Fruit fly (Drosophila melanogaster): ENCODE results near the gene TAF1B.

TAF1B gene

dm6 chr3R:10144103-10144998 is at the start of gene TAF1B, which contains the start of gene Invadolysin (continued):
- TF ChIP-seq CG17912 (GFP tag; optimal IDR thresholded peaks at IDR 0.05) (no peak), knrl (GFP tag; IDR thresholded peaks at IDR 0.05; ENCODE audit: partially characterized antibody) (peak; percentile 94), pfk (GFP tag; optimal IDR thresholded peaks at IDR 0.05) (no peak), CG4707 (GFP tag; optimal IDR thresholded peaks at IDR 0.05) (peak; percentile 62), pan (optimal IDR thresholded peaks at IDR 0.05) (no peak), pan (GFP tag; optimal IDR thresholded peaks at IDR 0.05 in 1 of 2, IDR thresholded peaks at IDR 0.05 in 1 of 2) (peak in 1 of 2 experiments; percentile 55), Mes4 (GFP tag; optimal IDR thresholded peaks at IDR 0.05) (peak; percentile 37), Vsx1 (GFP tag; optimal IDR thresholded peaks at IDR 0.05) (no peak), vnd (GFP tag; IDR thresholded peaks at IDR 0.05; ENCODE audit: partially characterized antibody) (peak; percentile 80), Atf-2 (GFP tag; optimal IDR thresholded peaks at IDR 0.05) (no peak), Usf (GFP tag; optimal IDR thresholded peaks at IDR 0.05) (no peak), klu (GFP tag; IDR thresholded peaks at IDR 0.05) (no peak; the same call in 1 of the 2 replicates), CG32532 (GFP tag; IDR thresholded peaks at IDR 0.05) (peak; percentile 54), CG3065 (GFP tag; optimal IDR thresholded peaks at IDR 0.05) (no peak), CG34224 (GFP tag; IDR thresholded peaks at IDR 0.05; ENCODE audit: partially characterized antibody) (peak; percentile 91), stwl (tag; optimal IDR thresholded peaks at IDR 0.05) (peak; percentile 80), Neu2 (GFP tag; optimal IDR thresholded peaks at IDR 0.05; ENCODE audit: borderline replicate concordance) (no peak), wdn (GFP tag; IDR thresholded peaks at IDR 0.05) (peak; percentile 13; the same call in 1 of the 2 replicates), ssp (GFP tag; IDR thresholded peaks at IDR 0.05) (no peak), CG6272 (GFP tag; IDR thresholded peaks at IDR 0.05) (peak; percentile 64), CG18599 (GFP tag; optimal IDR thresholded peaks at IDR 0.05) (peak; percentile 60), Ssrp (tag; optimal IDR thresholded peaks at IDR 0.05) (peak; percentile 39), Xrp1 (GFP tag; IDR thresholded peaks at IDR 0.05) (peak; percentile 66; the same call in 1 of the 2 replicates), CG13894 (tag; optimal IDR thresholded peaks at IDR 0.05) (peak; percentile 77), CG9876 (GFP tag; optimal IDR thresholded peaks at IDR 0.05) (no peak), CG2889 (GFP tag; IDR thresholded peaks at IDR 0.05) (no peak), ewg (GFP tag; optimal IDR thresholded peaks at IDR 0.05) (no peak), fd102C (GFP tag; optimal IDR thresholded peaks at IDR 0.05) (no peak), cas (GFP tag; IDR thresholded peaks at IDR 0.05) (peak; percentile 45; the same call in 1 of the 2 replicates), tna (GFP tag; IDR thresholded peaks at IDR 0.05; ENCODE audit: partially characterized antibody) (peak; percentile 80), slbo (GFP tag; IDR thresholded peaks at IDR 0.05) (peak; percentile 81), cg (GFP tag; optimal IDR thresholded peaks at IDR 0.05) (peak; percentile 85), Aef1 (GFP tag; IDR thresholded peaks at IDR 0.05) (0 out of 3 replicates have a peak, but pooled peaks have one; percentile 34), lilli (GFP tag; optimal IDR thresholded peaks at IDR 0.05) (peak; percentile 65), nmo (GFP tag; optimal IDR thresholded peaks at IDR 0.05) (peak; percentile 69), gro (GFP tag; optimal IDR thresholded peaks at IDR 0.05) (peak; percentile 50), da (GFP tag; optimal IDR thresholded peaks at IDR 0.05) (no peak), CG5953 (GFP tag; IDR thresholded peaks at IDR 0.05) (no peak), ftz-f1 (GFP tag; optimal IDR thresholded peaks at IDR 0.05) (peak; percentile 68), CrebB (tag; optimal IDR thresholded peaks at IDR 0.05) (peak; percentile 32), Asciz (GFP tag; optimal IDR thresholded peaks at IDR 0.05) (no peak), CG6791 (GFP tag; IDR thresholded peaks at IDR 0.05; ENCODE audit: partially characterized antibody) (peak; percentile 93), ac (GFP tag; optimal IDR thresholded peaks at IDR 0.05) (no peak), CG1792 (GFP tag; optimal IDR thresholded peaks at IDR 0.05) (no peak), Doc3 (GFP tag; IDR thresholded peaks at IDR 0.05; ENCODE audit: partially characterized antibody) (peak; percentile 90), CG2199 (GFP tag; IDR thresholded peaks at IDR 0.05) (no peak), CG11247 (GFP tag; IDR thresholded peaks at IDR 0.05) (peak; percentile 49), C15 (GFP tag; IDR thresholded peaks at IDR 0.05) (no peak)
